Worm (Caenorhabditis elegans): ENCODE data around the gene F09E5.14.
A peak's percentile ranks its signal among the peaks of the same experiment; 100 is the strongest.

Gene F09E5.14

ce11 chrII:5336660-5337494, 7.8 kb downstream of the F09E5.14 start:
- TF ChIP-seq ces-1 (GFP tag; optimal IDR thresholded peaks at IDR 0.05) (peak; percentile 64), lin-32 (GFP tag; optimal IDR thresholded peaks at IDR 0.05) (no peak), hlh-1 (tag; optimal IDR thresholded peaks at IDR 0.05) (peak; percentile 39), cnd-1 (tag; optimal IDR thresholded peaks at IDR 0.05) (no peak), sptf-1 (tag; optimal IDR thresholded peaks at IDR 0.05) (peak; percentile 19), elt-1 (tag; optimal IDR thresholded peaks at IDR 0.05; ENCODE audit: borderline replicate concordance, insufficient read depth) (no peak), pha-4 (tag; optimal IDR thresholded peaks at IDR 0.05) (peak; percentile 67), elt-3 (tag; optimal IDR thresholded peaks at IDR 0.05) (no peak), nhr-2 (tag; optimal IDR thresholded peaks at IDR 0.05) (no peak), nhr-12 (tag; optimal IDR thresholded peaks at IDR 0.05) (no peak), ceh-83 (GFP tag; optimal IDR thresholded peaks at IDR 0.05) (no peak), mep-1 (tag; optimal IDR thresholded peaks at IDR 0.05) (no peak), mab-5 (tag; optimal IDR thresholded peaks at IDR 0.05) (no peak), ceh-39 (tag; optimal IDR thresholded peaks at IDR 0.05) (no peak), drap-1 (GFP tag; optimal IDR thresholded peaks at IDR 0.05) (no peak), lin-13 (tag; optimal IDR thresholded peaks at IDR 0.05) (no peak), lsy-2 (tag; optimal IDR thresholded peaks at IDR 0.05) (no peak), ceh-43 (GFP tag; optimal IDR thresholded peaks at IDR 0.05) (no peak), ztf-11 (tag; optimal IDR thresholded peaks at IDR 0.05) (no peak), unc-62 (GFP tag; optimal IDR thresholded peaks at IDR 0.05) (peak; percentile 59), mls-2 (tag; optimal IDR thresholded peaks at IDR 0.05) (no peak), M03D4.4 (tag; optimal IDR thresholded peaks at IDR 0.05) (peak; percentile 7), snpc-4 (tag; optimal IDR thresholded peaks at IDR 0.05) (no peak), tbx-8 (GFP tag; optimal IDR thresholded peaks at IDR 0.05) (no peak), ham-2 (GFP tag; optimal IDR thresholded peaks at IDR 0.05) (no peak), unc-120 (tag; optimal IDR thresholded peaks at IDR 0.05; ENCODE audit: poor library complexity, severe bottlenecking) (peak; percentile 49), unc-39 (tag; optimal IDR thresholded peaks at IDR 0.05) (no peak), nhr-76 (tag; optimal IDR thresholded peaks at IDR 0.05) (no peak), zip-8 (tag; optimal IDR thresholded peaks at IDR 0.05) (no peak), nhr-28 (tag; optimal IDR thresholded peaks at IDR 0.05) (no peak), flh-1 (GFP tag; optimal IDR thresholded peaks at IDR 0.05) (no peak), blmp-1 (tag; optimal IDR thresholded peaks at IDR 0.05) (no peak), sem-2 (GFP tag; optimal IDR thresholded peaks at IDR 0.05) (no peak), nhr-237 (tag; optimal IDR thresholded peaks at IDR 0.05) (peak; percentile 53), bed-3 (GFP tag; optimal IDR thresholded peaks at IDR 0.05) (no peak)

DNA sequence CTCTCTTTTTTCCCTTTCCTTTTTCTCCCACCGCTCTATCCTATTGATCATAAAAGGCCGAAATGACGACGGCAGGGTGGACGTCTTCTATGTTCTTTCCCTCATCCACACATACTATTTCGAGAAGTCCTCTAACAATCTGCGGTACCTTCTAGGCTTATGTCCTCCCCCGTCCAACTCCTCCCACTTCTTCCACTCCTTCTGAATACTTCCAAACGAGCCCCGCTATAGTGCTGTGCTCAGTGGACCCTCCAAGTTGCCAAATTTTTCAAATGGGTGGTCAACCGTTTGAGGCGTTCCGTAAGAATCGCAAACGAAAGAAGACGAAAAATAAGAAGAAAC, 8.7 kb downstream of the F09E5.14 start:
- TF ChIP-seq unc-62 (GFP tag; optimal IDR thresholded peaks at IDR 0.05) (peak; percentile 32), hlh-1 (tag; optimal IDR thresholded peaks at IDR 0.05) (no peak), cnd-1 (tag; optimal IDR thresholded peaks at IDR 0.05) (peak; percentile 27), zip-8 (tag; optimal IDR thresholded peaks at IDR 0.05) (no peak), ces-1 (GFP tag; optimal IDR thresholded peaks at IDR 0.05) (peak; percentile 40), mep-1 (tag; optimal IDR thresholded peaks at IDR 0.05) (peak; percentile 63)

DNA sequence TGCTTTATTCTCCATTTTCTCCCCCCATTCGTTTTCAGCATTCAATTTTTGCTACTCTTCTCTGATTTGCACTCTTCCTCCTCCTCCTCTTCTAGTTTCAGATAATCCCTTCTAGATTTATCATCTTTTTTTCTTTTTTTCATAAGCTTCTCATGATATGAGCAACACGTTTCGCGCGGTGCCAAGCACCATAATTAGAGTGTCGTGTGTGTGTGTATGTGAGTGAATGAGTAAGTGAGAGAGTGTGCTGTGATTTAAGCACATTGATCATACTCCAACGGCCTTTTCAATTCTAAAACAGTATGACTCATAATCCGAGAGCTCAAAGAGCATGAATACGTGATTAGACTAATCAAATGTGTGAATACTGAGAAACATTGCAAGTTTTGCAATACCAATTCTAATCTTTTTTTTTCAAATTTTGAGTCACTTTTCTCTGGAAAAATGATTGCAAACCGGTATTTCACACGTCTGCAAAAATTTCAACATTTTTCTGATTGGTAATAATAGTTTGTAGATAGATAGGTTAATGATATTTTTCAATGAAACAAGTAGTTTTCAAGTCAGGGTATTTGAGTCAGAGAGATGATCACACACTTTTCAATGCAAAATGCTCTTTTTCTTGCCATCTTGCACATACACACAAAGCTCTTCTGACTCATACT, 9.2 kb downstream of the F09E5.14 start:
- no peak for TF ChIP-seq unc-39 (tag; optimal IDR thresholded peaks at IDR 0.05)
- no peak for TF ChIP-seq flh-1 (GFP tag; optimal IDR thresholded peaks at IDR 0.05)
- TF ChIP-seq drap-1 (GFP tag; optimal IDR thresholded peaks at IDR 0.05) = no peak
- TF ChIP-seq nhr-76 (tag; optimal IDR thresholded peaks at IDR 0.05) = no peak
- no peak for TF ChIP-seq lin-13 (tag; optimal IDR thresholded peaks at IDR 0.05)
- no peak for TF ChIP-seq mls-2 (tag; optimal IDR thresholded peaks at IDR 0.05)
- TF ChIP-seq nhr-12 (tag; optimal IDR thresholded peaks at IDR 0.05) = no peak
- TF ChIP-seq sem-2 (GFP tag; optimal IDR thresholded peaks at IDR 0.05) = no peak
- no peak for TF ChIP-seq bed-3 (GFP tag; optimal IDR thresholded peaks at IDR 0.05)

Data from whole organism, mixed stage, embryonic.